Fruit fly (Drosophila melanogaster) S2 (cell line): ENCODE measurements around the gene CG6790.

ENCODE experiments used
- CG8478 ChIP-seq: fragments of >200 bp; optimal IDR thresholded peaks from 2 replicates; lab custom pipeline; 2018
- CTCF ChIP-seq, 2 experiments: fragments of >200 bp; optimal IDR thresholded peaks; 2 replicates each; lab custom pipeline; 2018

DNA sequence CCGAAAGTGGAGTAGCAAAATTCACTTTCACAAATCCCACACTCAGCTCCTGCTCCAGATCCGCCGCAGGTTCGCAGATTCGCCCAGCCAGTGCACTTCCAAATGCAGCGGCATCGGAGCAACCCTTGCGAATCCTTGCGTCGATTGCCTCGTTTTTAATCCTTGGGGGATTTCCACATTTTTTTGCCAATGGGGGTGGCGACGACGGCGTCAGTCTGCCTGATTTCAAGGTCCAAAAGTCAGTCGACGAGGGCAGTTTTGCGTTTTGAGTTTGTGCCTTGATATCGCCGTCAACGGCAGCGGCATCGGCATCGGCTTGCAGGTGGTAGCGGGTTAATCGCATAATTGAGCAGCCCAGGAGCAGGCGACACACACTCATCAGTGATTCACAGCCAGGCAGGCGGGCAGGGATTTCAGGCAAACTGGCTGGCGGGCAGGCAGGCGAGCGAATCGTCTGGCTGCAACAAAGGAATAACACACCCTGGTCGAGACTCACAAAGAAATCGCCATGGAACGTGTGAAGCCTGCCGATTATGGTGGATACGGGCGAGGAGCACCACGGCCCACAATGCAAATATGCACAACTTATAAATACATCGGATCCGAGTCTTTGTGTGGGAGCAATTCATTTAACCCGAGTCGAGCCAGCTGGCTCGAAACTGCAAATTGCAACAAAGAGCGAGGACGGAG is 37.0 kb upstream of the CG6790 start:
- TF ChIP-seq CG8478 (lab: Kevin White, UChicago) (no peak), CTCF (optimal IDR thresholded peaks at IDR 0.05; lab: Kevin White, UChicago) (no peak)
